Worm (Caenorhabditis elegans) whole organism, L1 larva: ENCODE measurements around the gene K06A4.2.

Source experiments
- aha-1 ChIP-seq: fragments of 150-350 bp; optimal IDR thresholded peaks from 2 replicates; lab custom pipeline; 2014; ENCODE audit warnings: missing biosample characterization, missing genetic modification characterization
- aly-2 ChIP-seq: fragments of 150-350 bp; optimal IDR thresholded peaks from 2 replicates; lab custom pipeline; 2014; ENCODE audit warnings: missing biosample characterization, missing genetic modification characterization
- ama-1 ChIP-seq: fragments of 150-350 bp; optimal IDR thresholded peaks from 2 replicates; lab custom pipeline; 2014
- ceh-63 ChIP-seq: fragments of 200-800 bp; sonication (Bioruptor generic); optimal IDR thresholded peaks from 2 replicates; lab custom pipeline; 2018; ENCODE audit warnings: mild to moderate bottlenecking, missing genetic modification characterization, missing compliant biosample characterization
- fkh-4 ChIP-seq: sonication (generic microtip); optimal IDR thresholded peaks from 2 replicates; lab custom pipeline; 2016; ENCODE audit warnings: missing compliant biosample characterization, missing genetic modification characterization, borderline replicate concordance
- fkh-8 ChIP-seq: sonication (generic microtip); optimal IDR thresholded peaks from 2 replicates; lab custom pipeline; 2016; ENCODE audit warnings: mild to moderate bottlenecking, missing genetic modification characterization, missing compliant biosample characterization
- hlh-17 ChIP-seq: fragments of 200-800 bp; sonication (Bioruptor generic); optimal IDR thresholded peaks from 2 replicates; lab custom pipeline; 2018; ENCODE audit warnings: missing genetic modification characterization, mild to moderate bottlenecking, missing compliant biosample characterization, moderate library complexity, borderline replicate concordance
- hlh-4 ChIP-seq: sonication (generic microtip); optimal IDR thresholded peaks from 2 replicates; lab custom pipeline; 2016; ENCODE audit warnings: mild to moderate bottlenecking, missing genetic modification characterization, missing compliant biosample characterization
- irx-1 ChIP-seq: sonication (generic microtip); optimal IDR thresholded peaks from 2 replicates; lab custom pipeline; 2016; ENCODE audit warnings: missing genetic modification characterization, missing compliant biosample characterization
- isw-1 ChIP-seq: fragments of 200-800 bp; sonication (Bioruptor generic); IDR thresholded peaks from 2 replicates; pipeline ENCODE4 v1.3.6; 2022; ENCODE audit warnings: missing genetic modification characterization, missing compliant biosample characterization
- lin-35 ChIP-seq, 2 experiments: fragments of 150-350 bp; optimal IDR thresholded peaks; 2 replicates each; lab custom pipeline; 2014; ENCODE audit warnings: missing biosample characterization in 2 of 2, missing genetic modification characterization in 2 of 2, missing genetic modification reagents in 2 of 2
- lir-3 ChIP-seq: sonication (generic microtip); optimal IDR thresholded peaks from 2 replicates; lab custom pipeline; 2016; ENCODE audit warnings: mild to moderate bottlenecking, missing genetic modification characterization, moderate library complexity, missing compliant biosample characterization; ENCODE audit not compliant: poor library complexity
- lsy-2 ChIP-seq, 2 experiments: fragments of 150-350 bp; optimal IDR thresholded peaks; 2 replicates each; lab custom pipeline; 2014; ENCODE audit warnings: missing biosample characterization in 2 of 2, missing genetic modification characterization in 2 of 2
- mab-9 ChIP-seq: fragments of 200-800 bp; sonication (Bioruptor generic); IDR thresholded peaks from 2 replicates; pipeline ENCODE4 v1.3.6; 2022; ENCODE audit warnings: missing genetic modification reagents, missing genetic modification characterization, missing compliant biosample characterization
- mdl-1 ChIP-seq, 2 experiments: fragments of 150-350 bp; optimal IDR thresholded peaks; 2 replicates each; lab custom pipeline; 2014 to 2017; ENCODE audit warnings: missing biosample characterization in 2 of 2, missing genetic modification characterization in 2 of 2, inconsistent platforms in 1 of 2
- nhr-12 ChIP-seq: sonication (generic microtip); optimal IDR thresholded peaks from 2 replicates; lab custom pipeline; 2017; ENCODE audit warnings: missing biosample characterization, missing genetic modification characterization
- nhr-19 ChIP-seq: fragments of 200-800 bp; sonication (Bioruptor generic); conservative IDR thresholded peaks from 2 replicates; pipeline ENCODE4 v1.3.6; 2022; ENCODE audit warnings: missing genetic modification characterization, missing compliant biosample characterization
- nhr-47 ChIP-seq: sonication (generic microtip); optimal IDR thresholded peaks from 2 replicates; lab custom pipeline; 2016; ENCODE audit warnings: mild to moderate bottlenecking, missing genetic modification characterization, moderate library complexity, missing compliant biosample characterization
- nhr-71 ChIP-seq: sonication (generic microtip); optimal IDR thresholded peaks from 2 replicates; lab custom pipeline; 2016; ENCODE audit warnings: mild to moderate bottlenecking, missing genetic modification characterization, moderate library complexity, missing compliant biosample characterization
- nhr-76 ChIP-seq: sonication (generic microtip); optimal IDR thresholded peaks from 2 replicates; lab custom pipeline; 2017; ENCODE audit warnings: missing biosample characterization, missing genetic modification characterization
- sup-37 ChIP-seq: fragments of 200-800 bp; sonication (Bioruptor generic); optimal IDR thresholded peaks from 2 replicates; lab custom pipeline; 2018; ENCODE audit warnings: mild to moderate bottlenecking, missing genetic modification characterization, missing compliant biosample characterization
- unc-130 ChIP-seq: fragments of 150-350 bp; optimal IDR thresholded peaks from 2 replicates; lab custom pipeline; 2017; ENCODE audit warnings: missing biosample characterization, missing genetic modification characterization, inconsistent platforms
- vab-15 ChIP-seq: sonication (generic microtip); optimal IDR thresholded peaks from 2 replicates; lab custom pipeline; 2017; ENCODE audit warnings: missing genotype, mild to moderate bottlenecking, missing genetic modification characterization, missing compliant biosample characterization

K06A4.2 gene

DNA sequence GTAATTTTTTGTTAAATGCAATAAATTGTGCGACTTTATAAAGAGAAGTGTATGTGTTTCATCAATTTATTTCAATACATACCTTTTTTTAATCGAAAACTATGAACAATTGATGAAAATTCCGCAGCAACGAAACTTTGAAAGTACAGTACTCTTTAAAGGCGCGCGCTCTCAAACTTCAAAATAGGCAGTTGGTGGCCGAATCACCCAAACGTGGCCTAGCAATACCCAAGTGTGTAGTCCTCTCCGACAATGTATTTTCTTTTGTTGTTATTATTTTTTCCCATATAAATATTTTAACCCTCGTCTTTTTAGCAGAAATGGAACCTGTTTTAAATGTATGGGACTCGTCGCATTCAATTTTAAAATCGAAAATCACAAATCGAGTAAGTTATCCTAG, 52.5 kb downstream of the K06A4.2 start, which contains the start of gene C50F4.4 (continued):
- TF ChIP-seq hlh-17 (GFP tag; lab: Kevin White, UChicago): no peak
- no peak for TF ChIP-seq nhr-76 (tag; lab: Kevin White, UChicago)
- TF ChIP-seq ama-1 (lab: Kevin White, UChicago): no peak
- TF ChIP-seq vab-15 (tag; lab: Kevin White, UChicago): no peak
- TF ChIP-seq lir-3 (tag; lab: Kevin White, UChicago): peak; percentile 77
- no peak for TF ChIP-seq hlh-4 (tag; lab: Kevin White, UChicago)
- TF ChIP-seq lsy-2 (tag; optimal IDR thresholded peaks at IDR 0.05; lab: Kevin White, UChicago): peak in 1 of 2 experiments; percentile 61
- TF ChIP-seq nhr-12 (tag; lab: Kevin White, UChicago): no peak
- TF ChIP-seq fkh-4 (tag; lab: Kevin White, UChicago): peak; percentile 64
- peak; percentile 29 to 33 for TF ChIP-seq lin-35 (GFP tag; optimal IDR thresholded peaks at IDR 0.05; lab: Kevin White, UChicago)
- no peak for TF ChIP-seq mdl-1 (tag; optimal IDR thresholded peaks at IDR 0.05; lab: Kevin White, UChicago)
- TF ChIP-seq irx-1 (tag; lab: Kevin White, UChicago): peak; percentile 70
- 0 out of 2 replicates have a peak, but pooled peaks have one; percentile 49 for TF ChIP-seq mab-9 (GFP tag; lab: Robert Waterston, UW)
- no peak for TF ChIP-seq sup-37 (GFP tag; lab: Kevin White, UChicago)
- TF ChIP-seq nhr-19 (GFP tag; lab: Robert Waterston, UW): peak; percentile 42; the same call in 1 of the 2 replicates
- TF ChIP-seq aha-1 (tag; lab: Kevin White, UChicago): no peak
- peak; percentile 46 for TF ChIP-seq unc-130 (tag; lab: Kevin White, UChicago)
- no peak for TF ChIP-seq ceh-63 (GFP tag; lab: Kevin White, UChicago)
- no peak for TF ChIP-seq isw-1
- TF ChIP-seq aly-2 (tag; lab: Kevin White, UChicago): no peak
- peak; percentile 69 for TF ChIP-seq nhr-71 (tag; lab: Kevin White, UChicago)
- peak; percentile 15 for TF ChIP-seq fkh-8 (tag; lab: Kevin White, UChicago)
- peak; percentile 67 for TF ChIP-seq nhr-47
